Worm (Caenorhabditis elegans) whole organism, L2 larva: ENCODE data around the gene T21D9.2.

Experiments
- F13H6.1 ChIP-seq: sonication (generic microtip); optimal IDR thresholded peaks from 2 replicates; lab custom pipeline; 2016; ENCODE audit warnings: missing genetic modification characterization, missing compliant biosample characterization
- aly-2 ChIP-seq: fragments of 150-350 bp; optimal IDR thresholded peaks from 2 replicates; lab custom pipeline; 2014; ENCODE audit warnings: missing biosample characterization, missing genetic modification characterization
- lin-11 ChIP-seq: fragments of 150-350 bp; sonication (generic microtip); optimal IDR thresholded peaks from 2 replicates; lab custom pipeline; 2014; ENCODE audit warnings: missing biosample characterization, missing genetic modification characterization, inconsistent platforms, mixed read lengths
- nhr-11 ChIP-seq: fragments of 150-350 bp; optimal IDR thresholded peaks from 2 replicates; lab custom pipeline; 2014; ENCODE audit warnings: missing biosample characterization, missing genetic modification characterization
- nhr-77 ChIP-seq: fragments of 150-350 bp; optimal IDR thresholded peaks from 2 replicates; lab custom pipeline; 2014; ENCODE audit warnings: missing biosample characterization, missing genetic modification characterization
- skn-1 ChIP-seq: sonication (generic microtip); optimal IDR thresholded peaks from 2 replicates; lab custom pipeline; 2017; ENCODE audit warnings: missing biosample characterization, missing genetic modification characterization
- snpc-4 ChIP-seq: fragments of 150-350 bp; optimal IDR thresholded peaks from 2 replicates; lab custom pipeline; 2014; ENCODE audit warnings: missing biosample characterization, missing genetic modification characterization
- ztf-11 ChIP-seq: sonication (generic microtip); optimal IDR thresholded peaks from 2 replicates; lab custom pipeline; 2017; ENCODE audit warnings: missing biosample characterization, missing genetic modification characterization

DNA sequence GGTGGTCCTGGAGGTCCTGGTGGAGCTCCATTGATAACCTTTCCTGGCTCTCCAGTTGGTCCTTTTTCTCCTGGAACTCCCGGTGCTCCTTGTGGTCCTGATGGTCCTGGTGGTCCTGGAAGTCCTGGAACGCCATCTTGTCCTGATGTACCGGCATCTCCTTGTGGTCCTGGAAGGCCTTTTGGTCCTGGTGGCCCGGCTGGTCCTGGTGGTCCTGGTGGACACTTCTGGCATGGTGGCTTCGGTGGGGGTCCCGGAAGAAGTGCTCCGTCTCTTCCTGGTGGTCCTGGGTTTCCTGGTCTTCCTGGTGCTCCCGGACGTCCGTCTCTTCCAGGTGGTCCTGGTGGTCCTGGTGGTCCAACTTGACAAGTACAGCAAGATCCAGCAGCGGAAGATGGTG, 48.2 kb upstream of the T21D9.2 start:
- TF ChIP-seq nhr-11 (tag; lab: Kevin White, UChicago) (no peak), lin-11 (tag; lab: Kevin White, UChicago) (no peak), F13H6.1 (tag; lab: Kevin White, UChicago) (no peak), snpc-4 (tag; lab: Kevin White, UChicago) (no peak), skn-1 (tag; lab: Kevin White, UChicago) (no peak), aly-2 (tag; lab: Kevin White, UChicago) (no peak), nhr-77 (tag; lab: Kevin White, UChicago) (no peak), ztf-11 (tag; lab: Kevin White, UChicago) (no peak)
